Worm (Caenorhabditis elegans): Measurements from ENCODE around the gene mat-3.

DNA sequence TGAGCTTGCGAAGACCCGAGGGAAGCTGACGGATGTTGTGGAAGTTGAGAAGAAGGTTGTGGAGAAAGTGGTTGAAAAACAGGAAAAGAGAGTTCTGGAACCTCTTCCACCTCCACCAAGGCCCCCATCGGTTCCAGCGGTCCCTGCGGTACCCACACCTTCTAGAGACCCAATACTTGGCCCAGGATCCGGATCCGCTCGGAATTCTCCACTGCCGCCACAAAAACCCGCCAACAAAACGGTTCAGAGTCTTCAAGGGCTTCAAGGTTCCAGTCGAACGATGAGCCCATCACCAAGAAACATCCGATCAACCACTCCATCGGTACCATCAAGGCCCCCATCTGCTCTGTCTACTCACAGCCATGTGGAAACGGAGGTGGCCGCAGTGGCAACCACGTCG, 38.2 kb upstream of the mat-3 start:
- no peak for TF ChIP-seq snpc-4 (tag; optimal IDR thresholded peaks at IDR 0.05)
- no peak for TF ChIP-seq elt-3 (tag; optimal IDR thresholded peaks at IDR 0.05)
- no peak for TF ChIP-seq nhr-11 (tag; optimal IDR thresholded peaks at IDR 0.05)
- TF ChIP-seq dmd-4 (tag; optimal IDR thresholded peaks at IDR 0.05), result no peak
- no peak for TF ChIP-seq skn-1 (tag; optimal IDR thresholded peaks at IDR 0.05)
- TF ChIP-seq nhr-25 (tag; optimal IDR thresholded peaks at IDR 0.05), result no peak
- no peak for TF ChIP-seq lin-39 (tag; optimal IDR thresholded peaks at IDR 0.05)
- no peak for TF ChIP-seq elt-1 (tag; optimal IDR thresholded peaks at IDR 0.05)
- TF ChIP-seq aly-2 (tag; optimal IDR thresholded peaks at IDR 0.05), result no peak
- no peak for TF ChIP-seq ztf-11 (tag; optimal IDR thresholded peaks at IDR 0.05)
- TF ChIP-seq zag-1 (tag; optimal IDR thresholded peaks at IDR 0.05), result no peak
- TF ChIP-seq unc-39 (tag; optimal IDR thresholded peaks at IDR 0.05), result no peak
- TF ChIP-seq mbf-1 (tag; optimal IDR thresholded peaks at IDR 0.05), result no peak
- no peak for TF ChIP-seq nhr-6 (tag; optimal IDR thresholded peaks at IDR 0.05)

All from whole organism, L2 larva.